Worm (Caenorhabditis elegans): Measurements from ENCODE around the gene C44B12.6.

DNA sequence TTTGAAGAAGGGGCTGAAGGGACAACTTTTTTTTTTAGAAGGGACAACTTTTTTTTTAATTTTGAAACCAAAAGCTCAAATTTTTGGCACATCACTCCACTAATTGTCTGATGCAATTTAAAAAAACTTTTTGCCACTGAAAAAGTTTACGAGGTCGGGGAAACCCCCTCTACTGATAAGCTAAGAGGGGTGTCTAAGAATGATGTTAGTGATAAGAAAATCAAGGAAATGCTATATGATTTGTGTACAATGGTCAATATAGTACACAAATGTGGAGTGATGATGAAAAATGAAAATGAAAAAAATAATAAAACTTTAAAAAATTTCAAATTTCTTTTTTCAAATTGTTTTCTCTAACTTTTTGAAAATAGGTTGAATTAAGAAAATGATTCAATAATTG, 11.0 kb upstream of the C44B12.6 start:
- TF ChIP-seq ref-1 (GFP tag; conservative IDR thresholded peaks at IDR 0.05) = no peak
- no peak for TF ChIP-seq med-1 (GFP tag; optimal IDR thresholded peaks at IDR 0.05; ENCODE audit: insufficient read depth)

Data from whole organism, midembryonic.